Worm (Caenorhabditis elegans) whole organism, mixed stage, embryonic: ENCODE results near the gene dsb-1.
A peak's percentile ranks its signal among the peaks of the same experiment; 100 is the strongest.

Experiments used
- cnd-1 ChIP-seq: fragments of 200-800 bp; sonication (Bioruptor generic); optimal IDR thresholded peaks from 2 replicates; lab custom pipeline; 2018; ENCODE audit warnings: mild to moderate bottlenecking, missing genetic modification characterization, missing compliant biosample characterization
- mls-2 ChIP-seq: sonication (generic microtip); optimal IDR thresholded peaks from 2 replicates; lab custom pipeline; 2016; ENCODE audit warnings: mild to moderate bottlenecking, missing genetic modification characterization, moderate library complexity, missing compliant biosample characterization
- snpc-4 ChIP-seq: fragments of 150-350 bp; optimal IDR thresholded peaks from 2 replicates; lab custom pipeline; 2014; ENCODE audit warnings: missing biosample characterization, missing genetic modification characterization
- sptf-1 ChIP-seq: sonication (generic microtip); optimal IDR thresholded peaks from 2 replicates; lab custom pipeline; 2017; ENCODE audit warnings: mild to moderate bottlenecking, missing genetic modification characterization, moderate library complexity, missing compliant biosample characterization
- unc-39 ChIP-seq: fragments of 150-350 bp; optimal IDR thresholded peaks from 2 replicates; lab custom pipeline; 2014; ENCODE audit warnings: missing biosample characterization, missing genetic modification characterization
- unc-62 ChIP-seq: fragments of 150-350 bp; optimal IDR thresholded peaks from 2 replicates; lab custom pipeline; 2014; ENCODE audit warnings: missing biosample characterization, missing genetic modification reagents, missing genetic modification characterization
- ztf-11 ChIP-seq: fragments of 150-350 bp; optimal IDR thresholded peaks from 2 replicates; lab custom pipeline; 2014; ENCODE audit warnings: missing biosample characterization, missing genetic modification characterization

ce11 chrIV:12391003-12391637 lies 17.6 kb upstream of the dsb-1 start, which contains the start of the genes rps-23 and dpm-3:
- TF ChIP-seq snpc-4 (no peak), unc-39 (tag; lab: Kevin White, UChicago) (no peak), ztf-11 (tag; lab: Kevin White, UChicago) (no peak), sptf-1 (tag; lab: Kevin White, UChicago) (peak; percentile 78), mls-2 (tag; lab: Kevin White, UChicago) (peak; percentile 22), unc-62 (GFP tag; lab: Kevin White, UChicago) (peak; percentile 49), cnd-1 (tag; lab: Kevin White, UChicago) (peak; percentile 49)
